Worm (Caenorhabditis elegans) whole organism, L3 larva: Measurements from ENCODE around the gene ZK105.6.

ENCODE experiments used
- ama-1 ChIP-seq: fragments of 150-350 bp; optimal IDR thresholded peaks from 2 replicates; lab custom pipeline; 2018
- elt-2 ChIP-seq: sonication (generic microtip); optimal IDR thresholded peaks from 2 replicates; lab custom pipeline; 2016; ENCODE audit warnings: missing genetic modification reagents, mild to moderate bottlenecking, missing genetic modification characterization, missing compliant biosample characterization
- nhr-11 ChIP-seq: fragments of 150-350 bp; optimal IDR thresholded peaks from 2 replicates; lab custom pipeline; 2014; ENCODE audit warnings: missing biosample characterization, missing genetic modification characterization
- nhr-23 ChIP-seq: fragments of 150-350 bp; optimal IDR thresholded peaks from 2 replicates; lab custom pipeline; 2014; ENCODE audit warnings: missing biosample characterization, missing genetic modification reagents, missing genetic modification characterization
- nhr-77 ChIP-seq: fragments of 150-350 bp; optimal IDR thresholded peaks from 2 replicates; lab custom pipeline; 2014; ENCODE audit warnings: missing biosample characterization, missing genetic modification characterization
- snpc-4 ChIP-seq: fragments of 150-350 bp; optimal IDR thresholded peaks from 2 replicates; lab custom pipeline; 2014; ENCODE audit warnings: missing biosample characterization, missing genetic modification characterization

ce11 chrV:7735319-7735718 is 11.5 kb upstream of the ZK105.6 start, which contains the start of gene srr-10:
- TF ChIP-seq elt-2 (tag; lab: Kevin White, UChicago) (no peak), nhr-77 (tag; lab: Kevin White, UChicago) (no peak), nhr-23 (tag; lab: Kevin White, UChicago) (no peak), snpc-4 (tag; lab: Kevin White, UChicago) (no peak), nhr-11 (tag; lab: Kevin White, UChicago) (no peak), ama-1 (no peak)
